Worm (Caenorhabditis elegans) whole organism, L4 larva: ENCODE data around the gene ndub-5.

Source experiments
- F10B5.3 ChIP-seq: sonication (generic microtip); optimal IDR thresholded peaks from 2 replicates; lab custom pipeline; 2016; ENCODE audit warnings: mild to moderate bottlenecking, missing genetic modification characterization, missing compliant biosample characterization
- F37D6.2 ChIP-seq: sonication (generic microtip); optimal IDR thresholded peaks from 2 replicates; lab custom pipeline; 2016; ENCODE audit warnings: mild to moderate bottlenecking, missing genetic modification characterization, missing compliant biosample characterization
- F44E2.7 ChIP-seq: fragments of 200-800 bp; sonication (Bioruptor generic); IDR thresholded peaks from 2 replicates; pipeline ENCODE4 v2.1.2; 2022; ENCODE audit warnings: missing genetic modification characterization, missing compliant biosample characterization
- R02D3.7 ChIP-seq: fragments of 150-350 bp; sonication (generic microtip); optimal IDR thresholded peaks from 3 replicates; lab custom pipeline; 2014; ENCODE audit warnings: missing biosample characterization, missing genetic modification characterization
- T26A8.4 ChIP-seq: fragments of 200-800 bp; sonication (Bioruptor generic); IDR thresholded peaks from 2 replicates; pipeline ENCODE4 v1.3.6; 2022; ENCODE audit warnings: missing genetic modification characterization, missing compliant biosample characterization
- Y48G9A.11 ChIP-seq: fragments of 200-800 bp; sonication (Bioruptor generic); IDR thresholded peaks from 2 replicates; pipeline ENCODE4 v1.3.6; 2022; ENCODE audit warnings: missing genetic modification reagents, missing genetic modification characterization, missing compliant biosample characterization
- Y5F2A.4 ChIP-seq: fragments of 200-800 bp; sonication (Bioruptor generic); optimal IDR thresholded peaks from 2 replicates; lab custom pipeline; 2018; ENCODE audit warnings: mild to moderate bottlenecking, missing genetic modification characterization, missing compliant biosample characterization
- ZK337.2 ChIP-seq: fragments of 200-800 bp; sonication (Bioruptor generic); IDR thresholded peaks from 2 replicates; pipeline ENCODE4 v1.3.6; 2022; ENCODE audit warnings: missing genetic modification reagents, missing genetic modification characterization, missing compliant biosample characterization
- aha-1 ChIP-seq: fragments of 150-350 bp; peaks from one replicate; lab custom pipeline; 2014; ENCODE audit warnings: missing biosample characterization, missing genetic modification characterization
- ama-1 ChIP-seq: fragments of 150-350 bp; optimal IDR thresholded peaks from 2 replicates; lab custom pipeline; 2014; ENCODE audit warnings: inconsistent platforms, mixed read lengths
- arid-1 ChIP-seq: fragments of 200-800 bp; sonication (Bioruptor generic); conservative IDR thresholded peaks from 2 replicates; pipeline ENCODE4 v1.3.6; 2022; ENCODE audit warnings: missing genetic modification reagents, missing genetic modification characterization, missing compliant biosample characterization
- attf-4 ChIP-seq: sonication (generic microtip); optimal IDR thresholded peaks from 3 replicates; lab custom pipeline; 2017; ENCODE audit warnings: missing biosample characterization, missing genetic modification characterization
- ceh-20 ChIP-seq: fragments of 200-800 bp; sonication (Bioruptor generic); IDR thresholded peaks from 2 replicates; pipeline ENCODE4 v1.3.6; 2022; ENCODE audit warnings: missing genetic modification reagents, missing genetic modification characterization, missing compliant biosample characterization
- ceh-32 ChIP-seq: sonication (generic microtip); optimal IDR thresholded peaks from 2 replicates; lab custom pipeline; 2016; ENCODE audit warnings: mild to moderate bottlenecking, missing genetic modification characterization, missing compliant biosample characterization; ENCODE audit not compliant: poor library complexity
- ceh-62 ChIP-seq: sonication (generic microtip); optimal IDR thresholded peaks from 2 replicates; lab custom pipeline; 2017; ENCODE audit warnings: missing biosample characterization, missing genetic modification characterization
- ceh-82 ChIP-seq: sonication (generic microtip); optimal IDR thresholded peaks from 2 replicates; lab custom pipeline; 2017; ENCODE audit warnings: missing biosample characterization, missing genetic modification characterization
- ces-1 ChIP-seq: fragments of 150-350 bp; sonication (generic microtip); optimal IDR thresholded peaks from 4 replicates; lab custom pipeline; 2014; ENCODE audit warnings: missing biosample characterization, missing genetic modification reagents, missing genetic modification characterization
- ctbp-1 ChIP-seq: fragments of 200-800 bp; sonication (Bioruptor generic); IDR thresholded peaks from 2 replicates; pipeline ENCODE4 v1.3.6; 2022; ENCODE audit warnings: missing genetic modification reagents, missing genetic modification characterization, missing compliant biosample characterization
- daf-16 ChIP-seq, 3 experiments: sonication (generic microtip); optimal IDR thresholded peaks; 2 replicates each; lab custom pipeline; 2016 to 2017; ENCODE audit warnings: missing genetic modification characterization in 3 of 3, missing genetic modification reagents in 3 of 3, mild to moderate bottlenecking in 2 of 3, missing compliant biosample characterization in 2 of 3, missing biosample characterization in 1 of 3, moderate library complexity in 1 of 3
- daf-19 ChIP-seq: fragments of 200-800 bp; sonication (Bioruptor generic); conservative IDR thresholded peaks from 2 replicates; pipeline ENCODE4 v1.3.6; 2022; ENCODE audit warnings: missing genetic modification characterization, missing compliant biosample characterization
- dmd-8 ChIP-seq: fragments of 200-800 bp; sonication (Bioruptor generic); IDR thresholded peaks from 2 replicates; pipeline ENCODE4 v1.3.6; 2022; ENCODE audit warnings: missing genetic modification characterization, missing compliant biosample characterization
- duxl-1 ChIP-seq: sonication (generic microtip); optimal IDR thresholded peaks from 2 replicates; lab custom pipeline; 2016; ENCODE audit warnings: mild to moderate bottlenecking, missing genetic modification characterization, moderate library complexity, missing compliant biosample characterization; ENCODE audit not compliant: poor library complexity
- egl-43 ChIP-seq: fragments of 200-800 bp; sonication (Bioruptor generic); IDR thresholded peaks from 2 replicates; pipeline ENCODE4 v1.3.6; 2022; ENCODE audit warnings: missing genetic modification reagents, missing genetic modification characterization, missing compliant biosample characterization
- hlh-11 ChIP-seq: fragments of 200-800 bp; sonication (Bioruptor generic); optimal IDR thresholded peaks from 2 replicates; lab custom pipeline; 2018; ENCODE audit warnings: mild to moderate bottlenecking, missing genetic modification characterization, missing compliant biosample characterization
- lin-13 ChIP-seq: fragments of 150-350 bp; optimal IDR thresholded peaks from 2 replicates; lab custom pipeline; 2014; ENCODE audit warnings: missing biosample characterization, missing genetic modification reagents, missing genetic modification characterization
- lin-29 ChIP-seq: fragments of 200-800 bp; sonication (Bioruptor generic); IDR thresholded peaks from 2 replicates; pipeline ENCODE4 v1.3.6; 2022; ENCODE audit warnings: missing genetic modification reagents, missing genetic modification characterization, missing compliant biosample characterization
- lir-3 ChIP-seq: sonication (generic microtip); optimal IDR thresholded peaks from 2 replicates; lab custom pipeline; 2016; ENCODE audit warnings: mild to moderate bottlenecking, missing genetic modification characterization, missing compliant biosample characterization
- mep-1 ChIP-seq: fragments of 150-350 bp; sonication (generic microtip); optimal IDR thresholded peaks from 3 replicates; lab custom pipeline; 2014; ENCODE audit warnings: missing biosample characterization, missing genetic modification characterization
- mes-2 ChIP-seq: sonication (generic microtip); optimal IDR thresholded peaks from 2 replicates; lab custom pipeline; 2016; ENCODE audit warnings: missing genotype, mild to moderate bottlenecking, missing genetic modification characterization, missing compliant biosample characterization; ENCODE audit not compliant: poor library complexity, severe bottlenecking
- mxl-3 ChIP-seq: fragments of 200-800 bp; sonication (Bioruptor generic); optimal IDR thresholded peaks from 2 replicates; lab custom pipeline; 2018; ENCODE audit warnings: mild to moderate bottlenecking, missing genetic modification characterization, missing compliant biosample characterization
- nhr-10 ChIP-seq: fragments of 150-350 bp; optimal IDR thresholded peaks from 2 replicates; lab custom pipeline; 2014; ENCODE audit warnings: missing biosample characterization, missing genetic modification characterization
- nhr-102 ChIP-seq: sonication (generic microtip); optimal IDR thresholded peaks from 2 replicates; lab custom pipeline; 2016; ENCODE audit warnings: mild to moderate bottlenecking, missing genetic modification characterization, moderate library complexity, missing compliant biosample characterization
- nhr-11 ChIP-seq: fragments of 150-350 bp; optimal IDR thresholded peaks from 2 replicates; lab custom pipeline; 2014; ENCODE audit warnings: missing biosample characterization, missing genetic modification characterization
- nhr-28 ChIP-seq: fragments of 150-350 bp; optimal IDR thresholded peaks from 2 replicates; lab custom pipeline; 2014; ENCODE audit warnings: missing biosample characterization, missing genetic modification characterization
- nhr-41 ChIP-seq: fragments of 200-800 bp; sonication (Bioruptor generic); IDR thresholded peaks from 2 replicates; pipeline ENCODE4 v1.3.6; 2022; ENCODE audit warnings: missing genetic modification reagents, missing genetic modification characterization, missing compliant biosample characterization
- nhr-48 ChIP-seq: sonication (generic microtip); optimal IDR thresholded peaks from 2 replicates; lab custom pipeline; 2016; ENCODE audit warnings: mild to moderate bottlenecking, missing genetic modification characterization, missing compliant biosample characterization
- pha-4 ChIP-seq, 2 experiments: fragments of 150-350 bp in 1 of 2; fragments of 200-800 bp in 1 of 2; sonication (Bioruptor generic) in 1 of 2; IDR thresholded peaks in 1 of 2; optimal IDR thresholded peaks in 1 of 2; 2 replicates each; pipeline versions ENCODE4 v1.3.6 to Lab custom; 2014 to 2022; ENCODE audit warnings: missing genetic modification characterization in 2 of 2, missing genetic modification reagents in 2 of 2, missing biosample characterization in 1 of 2, missing compliant biosample characterization in 1 of 2
- php-3 ChIP-seq: fragments of 200-800 bp; sonication (Bioruptor generic); IDR thresholded peaks from 2 replicates; pipeline ENCODE4 v1.3.6; 2022; ENCODE audit warnings: missing genetic modification reagents, missing genetic modification characterization, missing compliant biosample characterization
- rbr-2 ChIP-seq: sonication (generic microtip); optimal IDR thresholded peaks from 2 replicates; lab custom pipeline; 2016; ENCODE audit warnings: missing genotype, missing genetic modification characterization, missing compliant biosample characterization
- sdz-12 ChIP-seq: fragments of 200-800 bp; sonication (Bioruptor generic); optimal IDR thresholded peaks from 2 replicates; lab custom pipeline; 2018; ENCODE audit warnings: mild to moderate bottlenecking, missing genetic modification characterization, missing compliant biosample characterization
- spr-3 ChIP-seq: fragments of 200-800 bp; sonication (Bioruptor generic); optimal IDR thresholded peaks from 2 replicates; lab custom pipeline; 2018; ENCODE audit warnings: mild to moderate bottlenecking, missing genetic modification characterization, missing compliant biosample characterization
- tag-97 ChIP-seq: fragments of 200-800 bp; sonication (Bioruptor generic); IDR thresholded peaks from 2 replicates; pipeline ENCODE4 v1.3.6; 2022; ENCODE audit warnings: missing genetic modification characterization, missing compliant biosample characterization
- tra-1 ChIP-seq: fragments of 200-800 bp; sonication (Bioruptor generic); IDR thresholded peaks from 2 replicates; pipeline ENCODE4 v1.3.6; 2022; ENCODE audit warnings: missing genetic modification reagents, missing genetic modification characterization, missing compliant biosample characterization
- unc-39 ChIP-seq: sonication (generic microtip); optimal IDR thresholded peaks from 2 replicates; lab custom pipeline; 2017; ENCODE audit warnings: missing biosample characterization, missing genetic modification characterization
- unc-62 ChIP-seq, 3 experiments: fragments of 150-350 bp in 1 of 3; sonication (generic microtip); optimal IDR thresholded peaks in 2 of 3; peaks in 1 of 3; 1 replicate in 1 of 3; 2 replicates in 2 of 3; lab custom pipeline; 2014 to 2017; ENCODE audit warnings: missing biosample characterization in 3 of 3, missing genetic modification characterization in 3 of 3, missing genetic modification reagents in 3 of 3, missing genotype in 1 of 3
- vab-7 ChIP-seq: fragments of 200-800 bp; sonication (Bioruptor generic); IDR thresholded peaks from 2 replicates; pipeline ENCODE4 v1.3.6; 2022; ENCODE audit warnings: missing genetic modification reagents, missing genetic modification characterization, missing compliant biosample characterization

Gene ndub-5

DNA sequence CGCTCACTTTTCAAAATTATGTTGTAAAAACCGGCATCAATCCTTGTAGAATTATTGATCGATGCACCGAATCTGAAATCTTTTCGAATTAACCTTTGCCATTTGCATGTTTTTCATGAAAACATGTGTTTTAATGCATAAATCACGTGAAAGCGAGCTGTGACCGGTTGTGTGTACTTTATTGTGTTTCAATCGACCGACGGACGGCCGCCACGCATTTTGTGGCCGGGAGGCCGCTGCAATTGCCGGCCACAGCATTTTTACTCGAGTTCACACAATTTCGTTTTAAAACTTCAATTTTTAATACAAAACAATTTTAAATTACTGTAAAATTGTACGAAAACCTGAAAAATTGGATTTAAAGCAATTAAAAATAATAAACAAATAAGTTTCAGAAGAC, 2.2 kb downstream of the ndub-5 start, which contains the start of gene C25H3.11 (continued):
- TF ChIP-seq sdz-12 (no peak), php-3 (GFP tag; lab: Robert Waterston, UW) (0 out of 2 replicates have a peak, but pooled peaks have one; percentile 32), F44E2.7 (GFP tag; lab: Robert Waterston, UW) (0 out of 2 replicates have a peak, but pooled peaks have one; percentile 45), F10B5.3 (tag; lab: Kevin White, UChicago) (no peak), nhr-102 (tag; lab: Kevin White, UChicago) (no peak), ceh-62 (no peak), R02D3.7 (no peak), mxl-3 (GFP tag; lab: Kevin White, UChicago) (peak; percentile 54), nhr-28 (tag; lab: Kevin White, UChicago) (peak; percentile 49), arid-1 (GFP tag; lab: Robert Waterston, UW) (0 out of 2 replicates have a peak, but pooled peaks have one; percentile 24), vab-7 (GFP tag; lab: Robert Waterston, UW) (peak; percentile 20; the same call in 1 of the 2 replicates), ctbp-1 (GFP tag; lab: Robert Waterston, UW) (no peak), duxl-1 (tag; lab: Kevin White, UChicago) (no peak), daf-16 (GFP tag; optimal IDR thresholded peaks at IDR 0.05; lab: Kevin White, UChicago) (no peak), daf-16 (tag; optimal IDR thresholded peaks at IDR 0.05; lab: Kevin White, UChicago) (peak; percentile 66), mes-2 (tag; lab: Kevin White, UChicago) (peak; percentile 64), unc-39 (tag; lab: Kevin White, UChicago) (no peak), ama-1 (lab: Kevin White, UChicago) (peak; percentile 53), hlh-11 (peak; percentile 78), rbr-2 (tag; lab: Kevin White, UChicago) (no peak), Y5F2A.4 (GFP tag; lab: Kevin White, UChicago) (no peak), lir-3 (tag; lab: Kevin White, UChicago) (no peak), T26A8.4 (GFP tag; lab: Robert Waterston, UW) (0 out of 2 replicates have a peak, but pooled peaks have one; percentile 15), unc-62 (GFP tag; optimal IDR thresholded peaks at IDR 0.05 in 1 of 2; lab: Kevin White, UChicago) (peak in 1 of 2 experiments; percentile 76), unc-62 (tag; optimal IDR thresholded peaks at IDR 0.05; lab: Kevin White, UChicago) (no peak), mep-1 (peak; percentile 47), egl-43 (GFP tag; lab: Robert Waterston, UW) (0 out of 2 replicates have a peak, but pooled peaks have one; percentile 55)

DNA sequence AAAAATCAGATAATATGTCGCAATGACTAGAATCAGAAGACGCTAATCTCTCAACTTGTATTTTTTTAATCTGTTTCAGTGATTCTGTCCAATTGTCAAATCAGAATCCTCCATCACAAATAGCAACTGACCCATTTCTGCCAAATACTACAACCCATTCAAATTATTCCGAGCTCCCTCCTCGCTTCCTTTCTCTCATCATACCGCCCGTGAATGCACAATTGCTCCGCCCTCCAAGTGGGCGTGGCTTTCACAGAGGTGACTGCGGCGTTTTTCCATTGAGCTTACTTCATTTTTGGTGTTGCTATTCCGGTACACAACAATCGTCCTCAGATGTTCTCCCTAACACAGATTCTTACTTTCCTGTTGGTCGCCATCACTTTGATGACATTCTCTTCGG, 10.4 kb downstream of the ndub-5 start, which contains the start of gene flp-27:
TSS of gene flp-27 (plus strand) at position 301 of the 400 bp plus-strand sequence.
- TF ChIP-seq ceh-82 (tag; lab: Kevin White, UChicago) (no peak), unc-39 (tag; lab: Kevin White, UChicago) (no peak), F44E2.7 (GFP tag; lab: Robert Waterston, UW) (no peak), tra-1 (GFP tag; lab: Robert Waterston, UW) (no peak), dmd-8 (no peak), Y48G9A.11 (GFP tag; lab: Robert Waterston, UW) (no peak), ceh-32 (tag; lab: Kevin White, UChicago) (no peak), sdz-12 (no peak), lir-3 (tag; lab: Kevin White, UChicago) (no peak), ZK337.2 (GFP tag; lab: Robert Waterston, UW) (no peak), spr-3 (GFP tag; lab: Kevin White, UChicago) (no peak), pha-4 (GFP tag; IDR thresholded peaks at IDR 0.05; lab: Robert Waterston, UW) (no peak), pha-4 (tag; optimal IDR thresholded peaks at IDR 0.05; lab: Kevin White, UChicago) (no peak), egl-43 (GFP tag; lab: Robert Waterston, UW) (no peak), ces-1 (GFP tag; lab: Kevin White, UChicago) (no peak)

DNA sequence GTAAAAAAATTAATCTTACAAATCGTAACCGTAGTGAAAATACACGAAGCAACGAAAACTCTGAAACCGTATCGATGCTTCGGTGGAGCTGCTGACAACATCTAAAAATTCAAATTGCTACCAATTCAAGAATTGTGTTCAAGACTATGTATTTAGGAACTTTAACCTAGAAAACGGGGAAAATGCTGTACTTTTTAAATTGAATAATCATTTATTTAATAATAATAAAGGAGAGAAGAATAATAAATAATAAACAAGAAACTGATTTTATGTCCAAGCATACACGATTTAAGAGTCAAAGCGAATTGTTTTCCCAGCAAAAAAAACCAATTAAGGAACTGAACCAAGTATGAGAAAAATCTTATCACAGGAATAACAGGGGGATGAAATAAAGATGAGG, 21.6 kb downstream of the ndub-5 start, which contains the start of gene C25H3.17:
TSS of gene C25H3.17 (minus strand) at position 101 of the 400 bp plus-strand sequence.
- TF ChIP-seq nhr-11: no peak
- TF ChIP-seq duxl-1 (tag; lab: Kevin White, UChicago): no peak
- no peak for TF ChIP-seq tag-97 (GFP tag; lab: Robert Waterston, UW)
- TF ChIP-seq Y5F2A.4 (GFP tag; lab: Kevin White, UChicago): no peak
- TF ChIP-seq lin-29 (GFP tag; lab: Robert Waterston, UW): no peak
- no peak for TF ChIP-seq nhr-10 (tag; lab: Kevin White, UChicago)
- TF ChIP-seq spr-3 (GFP tag; lab: Kevin White, UChicago): no peak
- TF ChIP-seq aha-1 (tag; lab: Kevin White, UChicago): no peak
- TF ChIP-seq attf-4 (tag; lab: Kevin White, UChicago): no peak
- TF ChIP-seq daf-19 (GFP tag; lab: Robert Waterston, UW): no peak
- no peak for TF ChIP-seq lin-13 (GFP tag; lab: Kevin White, UChicago)
- no peak for TF ChIP-seq nhr-41 (GFP tag; lab: Robert Waterston, UW)
- no peak for TF ChIP-seq F37D6.2
- no peak for TF ChIP-seq ceh-20
- no peak for TF ChIP-seq hlh-11
- TF ChIP-seq nhr-48 (tag; lab: Kevin White, UChicago): no peak
- TF ChIP-seq, all 104 proteins: peak for 0
